Worm (Caenorhabditis elegans): ENCODE measurements around the gene F10A3.4.

Gene F10A3.4

ce11 chrV:16192114-16192513 is 43.2 kb downstream of the F10A3.4 start, which contains the start of gene srh-279:
Gene srh-279 (plus strand): TSS chrV:16192414.
- TF ChIP-seq ham-2 (GFP tag; optimal IDR thresholded peaks at IDR 0.05) (no peak), unc-120 (tag; optimal IDR thresholded peaks at IDR 0.05; ENCODE audit: poor library complexity, severe bottlenecking) (no peak), tbx-8 (GFP tag; optimal IDR thresholded peaks at IDR 0.05) (no peak), unc-39 (tag; optimal IDR thresholded peaks at IDR 0.05) (no peak), nhr-76 (tag; optimal IDR thresholded peaks at IDR 0.05) (no peak)

- TF ChIP-seq mls-2 (tag; optimal IDR thresholded peaks at IDR 0.05) = no peak
- no peak for TF ChIP-seq nhr-237 (tag; optimal IDR thresholded peaks at IDR 0.05)
- no peak for TF ChIP-seq elt-1 (tag; optimal IDR thresholded peaks at IDR 0.05; ENCODE audit: borderline replicate concordance, insufficient read depth)
- TF ChIP-seq unc-62 (GFP tag; optimal IDR thresholded peaks at IDR 0.05) = no peak
- no peak for TF ChIP-seq pha-4 (tag; optimal IDR thresholded peaks at IDR 0.05)
- no peak for TF ChIP-seq ceh-39 (tag; optimal IDR thresholded peaks at IDR 0.05)
- no peak for TF ChIP-seq unc-39 (tag; optimal IDR thresholded peaks at IDR 0.05)
- no peak for TF ChIP-seq nhr-12 (tag; optimal IDR thresholded peaks at IDR 0.05)
These were observed 45.7 kb downstream of the F10A3.4 start, which contains the start of gene rabr-4 for ce11 chrV:16194639-16195038. Gene rabr-4 (plus strand): TSS chrV:16194939.

- TF ChIP-seq nhr-12 (tag; optimal IDR thresholded peaks at IDR 0.05) (no peak), ztf-11 (tag; optimal IDR thresholded peaks at IDR 0.05) (no peak), flh-1 (GFP tag; optimal IDR thresholded peaks at IDR 0.05) (no peak), lsy-2 (tag; optimal IDR thresholded peaks at IDR 0.05) (no peak), ceh-83 (GFP tag; optimal IDR thresholded peaks at IDR 0.05) (no peak), snpc-4 (tag; optimal IDR thresholded peaks at IDR 0.05) (no peak), bed-3 (GFP tag; optimal IDR thresholded peaks at IDR 0.05) (no peak)
These were observed 46.5 kb downstream of the F10A3.4 start, which contains the start of gene rabr-3 for ce11 chrV:16195379-16195778. Gene rabr-3 (plus strand): TSS chrV:16195679.

- TF ChIP-seq lin-32 (GFP tag; optimal IDR thresholded peaks at IDR 0.05) (no peak), sem-2 (GFP tag; optimal IDR thresholded peaks at IDR 0.05) (no peak), cnd-1 (tag; optimal IDR thresholded peaks at IDR 0.05) (no peak), ham-2 (GFP tag; optimal IDR thresholded peaks at IDR 0.05) (no peak), mep-1 (tag; optimal IDR thresholded peaks at IDR 0.05) (no peak), ceh-43 (GFP tag; optimal IDR thresholded peaks at IDR 0.05) (no peak), elt-3 (tag; optimal IDR thresholded peaks at IDR 0.05) (no peak)
These were observed 49.1 kb downstream of the F10A3.4 start, which contains the start of gene F11A5.5 for ce11 chrV:16198016-16198415. Gene F11A5.5 (plus strand): TSS chrV:16198316.
